Fruit fly (Drosophila melanogaster) whole organism, prepupa: ENCODE data around the gene hwt.
A peak's percentile ranks its signal among the peaks of the same experiment; 100 is the strongest.

Experiments used
- Blimp-1 ChIP-seq: fragments of 200-800 bp; sonication (Bioruptor generic); optimal IDR thresholded peaks from 3 replicates; lab custom pipeline; 2017; ENCODE audit warnings: missing biosample characterization, missing genetic modification characterization, mild to moderate bottlenecking, moderate library complexity, missing genetic modification reagents
- CG10631 ChIP-seq: fragments of 200-800 bp; sonication (Bioruptor generic); optimal IDR thresholded peaks from 2 replicates; lab custom pipeline; 2016; ENCODE audit warnings: missing biosample characterization, missing genetic modification characterization
- CG10669 ChIP-seq: fragments of 200-800 bp; sonication (Bioruptor generic); optimal IDR thresholded peaks from 3 replicates; lab custom pipeline; 2018; ENCODE audit warnings: missing biosample characterization, mild to moderate bottlenecking, missing genetic modification characterization, moderate library complexity
- CG11294 ChIP-seq: fragments of 200-800 bp; sonication (Bioruptor generic); IDR thresholded peaks from 2 replicates; pipeline ENCODE4 v1.3.6; 2022; ENCODE audit warnings: missing biosample characterization, missing genetic modification characterization
- CG11762 ChIP-seq: fragments of 200-800 bp; sonication (Bioruptor generic); optimal IDR thresholded peaks from 3 replicates; lab custom pipeline; 2016; ENCODE audit warnings: missing biosample characterization, missing genetic modification characterization; ENCODE audit not compliant: insufficient read depth
- CG11902 ChIP-seq: fragments of 200-800 bp; sonication (Bioruptor generic); optimal IDR thresholded peaks from 3 replicates; lab custom pipeline; 2016; ENCODE audit warnings: missing biosample characterization, missing genetic modification characterization
- CG15336 ChIP-seq: fragments of 200-800 bp; sonication (Bioruptor generic); IDR thresholded peaks from 2 replicates; pipeline ENCODE4 v1.3.6; 2022; ENCODE audit warnings: missing biosample characterization, missing genetic modification characterization
- CG1621 ChIP-seq: fragments of 200-800 bp; sonication (Bioruptor generic); optimal IDR thresholded peaks from 3 replicates; lab custom pipeline; 2018; ENCODE audit warnings: missing biosample characterization, mild to moderate bottlenecking, missing genetic modification characterization
- CG3032 ChIP-seq: fragments of 200-800 bp; optimal IDR thresholded peaks from 2 replicates; lab custom pipeline; 2019; ENCODE audit warnings: missing biosample characterization, mild to moderate bottlenecking, missing genetic modification characterization, moderate library complexity
- CG31627 ChIP-seq: fragments of 200-800 bp; sonication (Bioruptor generic); optimal IDR thresholded peaks from 3 replicates; lab custom pipeline; 2016; ENCODE audit warnings: missing biosample characterization, missing genetic modification characterization
- CG32006 ChIP-seq: fragments of 200-800 bp; sonication (Bioruptor generic); optimal IDR thresholded peaks from 3 replicates; lab custom pipeline; 2017; ENCODE audit warnings: missing biosample characterization, mild to moderate bottlenecking, missing genetic modification characterization
- CG3919 ChIP-seq: fragments of 200-800 bp; sonication (Bioruptor generic); optimal IDR thresholded peaks from 3 replicates; lab custom pipeline; 2016; ENCODE audit warnings: missing biosample characterization, missing genetic modification characterization
- CG4318 ChIP-seq: fragments of 200-800 bp; sonication (Bioruptor generic); optimal IDR thresholded peaks from 3 replicates; lab custom pipeline; 2017; ENCODE audit warnings: missing biosample characterization, mild to moderate bottlenecking, missing genetic modification characterization
- CG6163 ChIP-seq: fragments of 200-800 bp; sonication (Bioruptor generic); IDR thresholded peaks from 3 replicates; pipeline ENCODE4 v1.3.6; 2022; ENCODE audit warnings: missing biosample characterization, missing genetic modification characterization
- CG6276 ChIP-seq: fragments of 200-800 bp; sonication (Bioruptor generic); optimal IDR thresholded peaks from 2 replicates; lab custom pipeline; 2017; ENCODE audit warnings: missing biosample characterization, mild to moderate bottlenecking, missing genetic modification characterization
- CG6808 ChIP-seq: fragments of 200-800 bp; sonication (Bioruptor generic); optimal IDR thresholded peaks from 3 replicates; lab custom pipeline; 2017; ENCODE audit warnings: missing biosample characterization, missing genetic modification characterization, mild to moderate bottlenecking, moderate library complexity, missing genetic modification reagents
- Eip75B ChIP-seq: fragments of 200-800 bp; sonication (Bioruptor generic); optimal IDR thresholded peaks from 3 replicates; lab custom pipeline; 2016; ENCODE audit warnings: missing biosample characterization, missing genetic modification characterization
- Eip78C ChIP-seq: fragments of 200-800 bp; sonication (Bioruptor generic); peaks from one replicate; lab custom pipeline; 2016; ENCODE audit warnings: missing biosample characterization, missing genetic modification characterization
- Eip93F ChIP-seq: fragments of 200-800 bp; sonication (Bioruptor generic); optimal IDR thresholded peaks from 2 replicates; lab custom pipeline; 2016; ENCODE audit warnings: missing biosample characterization, mild to moderate bottlenecking, missing genetic modification characterization
- Ets21C ChIP-seq: fragments of 200-800 bp; sonication (Bioruptor generic); optimal IDR thresholded peaks from 3 replicates; lab custom pipeline; 2016; ENCODE audit warnings: missing biosample characterization, missing genetic modification characterization
- Ets96B ChIP-seq: fragments of 200-800 bp; optimal IDR thresholded peaks from 2 replicates; lab custom pipeline; 2019; ENCODE audit warnings: missing biosample characterization, mild to moderate bottlenecking, missing genetic modification characterization, moderate library complexity
- Gug ChIP-seq: fragments of 200-800 bp; sonication (Bioruptor generic); IDR thresholded peaks from 2 replicates; pipeline ENCODE4 v1.3.6; 2022; ENCODE audit warnings: missing biosample characterization, missing genetic modification characterization
- Hr38 ChIP-seq: sonication (Bioruptor generic); optimal IDR thresholded peaks from 2 replicates; lab custom pipeline; 2016; ENCODE audit warnings: missing biosample characterization, missing genetic modification characterization
- Hr39 ChIP-seq: fragments of 200-800 bp; sonication (Bioruptor generic); optimal IDR thresholded peaks from 2 replicates; lab custom pipeline; 2016; ENCODE audit warnings: missing biosample characterization, missing genetic modification characterization
- Hr4 ChIP-seq: fragments of 200-800 bp; sonication (Bioruptor generic); optimal IDR thresholded peaks from 3 replicates; lab custom pipeline; 2016; ENCODE audit warnings: missing biosample characterization, missing genetic modification characterization
- Met ChIP-seq: fragments of 200-800 bp; sonication (Bioruptor generic); optimal IDR thresholded peaks from 3 replicates; lab custom pipeline; 2016; ENCODE audit warnings: missing biosample characterization, missing genetic modification characterization
- OdsH ChIP-seq: fragments of 200-800 bp; sonication (Bioruptor generic); optimal IDR thresholded peaks from 3 replicates; lab custom pipeline; 2016; ENCODE audit warnings: missing biosample characterization, missing genetic modification characterization
- Smox ChIP-seq: fragments of 200-800 bp; sonication (Bioruptor generic); optimal IDR thresholded peaks from 3 replicates; lab custom pipeline; 2016; ENCODE audit warnings: missing biosample characterization, missing genetic modification characterization
- Sox102F ChIP-seq: fragments of 200-800 bp; sonication (Bioruptor generic); optimal IDR thresholded peaks from 2 replicates; lab custom pipeline; 2016; ENCODE audit warnings: missing biosample characterization, mild to moderate bottlenecking, missing genetic modification characterization
- Sox14 ChIP-seq: fragments of 200-800 bp; sonication (Bioruptor generic); optimal IDR thresholded peaks from 3 replicates; lab custom pipeline; 2016; ENCODE audit warnings: missing biosample characterization, missing genetic modification characterization
- Sox15 ChIP-seq: fragments of 200-800 bp; sonication (Bioruptor generic); optimal IDR thresholded peaks from 3 replicates; lab custom pipeline; 2016; ENCODE audit warnings: missing biosample characterization, missing genetic modification characterization
- achi ChIP-seq: fragments of 200-800 bp; sonication (Bioruptor generic); optimal IDR thresholded peaks from 3 replicates; lab custom pipeline; 2016; ENCODE audit warnings: missing biosample characterization, missing genetic modification characterization
- acj6 ChIP-seq: fragments of 200-800 bp; sonication (Bioruptor generic); optimal IDR thresholded peaks from 3 replicates; lab custom pipeline; 2016; ENCODE audit warnings: missing biosample characterization, missing genetic modification characterization
- cyc ChIP-seq: fragments of 200-800 bp; sonication (Bioruptor generic); optimal IDR thresholded peaks from 3 replicates; lab custom pipeline; 2016; ENCODE audit warnings: missing biosample characterization, missing genetic modification characterization
- dac ChIP-seq: fragments of 200-800 bp; sonication (Bioruptor generic); optimal IDR thresholded peaks from 2 replicates; lab custom pipeline; 2017; ENCODE audit warnings: missing biosample characterization, mild to moderate bottlenecking, missing genetic modification characterization
- dsx ChIP-seq: fragments of 200-800 bp; optimal IDR thresholded peaks from 3 replicates; lab custom pipeline; 2019; ENCODE audit warnings: missing biosample characterization, mild to moderate bottlenecking, missing genetic modification characterization, moderate library complexity; ENCODE audit not compliant: poor library complexity, severe bottlenecking
- eg ChIP-seq: fragments of 200-800 bp; sonication (Bioruptor generic); IDR thresholded peaks from 3 replicates; pipeline ENCODE4 v1.3.6; 2022; ENCODE audit warnings: missing biosample characterization, missing genetic modification characterization
- esn ChIP-seq: fragments of 200-800 bp; sonication (Bioruptor generic); optimal IDR thresholded peaks from 2 replicates; lab custom pipeline; 2016; ENCODE audit warnings: missing biosample characterization, mild to moderate bottlenecking, missing genetic modification characterization, moderate library complexity
- fd59A ChIP-seq: fragments of 200-800 bp; sonication (Bioruptor generic); optimal IDR thresholded peaks from 2 replicates; lab custom pipeline; 2017; ENCODE audit warnings: missing biosample characterization, mild to moderate bottlenecking, missing genetic modification characterization, missing genetic modification reagents
- fd85E ChIP-seq: fragments of 200-800 bp; sonication (Bioruptor generic); optimal IDR thresholded peaks from 3 replicates; lab custom pipeline; 2016; ENCODE audit warnings: missing biosample characterization, missing genetic modification characterization
- fkh ChIP-seq: fragments of 200-800 bp; sonication (Bioruptor generic); optimal IDR thresholded peaks from 3 replicates; lab custom pipeline; 2017; ENCODE audit warnings: missing biosample characterization, mild to moderate bottlenecking, missing genetic modification characterization, moderate library complexity
- lz ChIP-seq: fragments of 200-800 bp; sonication (Bioruptor generic); optimal IDR thresholded peaks from 3 replicates; lab custom pipeline; 2016; ENCODE audit warnings: missing biosample characterization, missing genetic modification characterization
- net ChIP-seq: fragments of 200-800 bp; sonication (Bioruptor generic); optimal IDR thresholded peaks from 3 replicates; lab custom pipeline; 2016; ENCODE audit warnings: missing biosample characterization, missing genetic modification characterization
- pdm3 ChIP-seq: fragments of 200-800 bp; sonication (Bioruptor generic); optimal IDR thresholded peaks from 3 replicates; lab custom pipeline; 2016; ENCODE audit warnings: missing biosample characterization, missing genetic modification characterization
- salr ChIP-seq, 2 experiments: fragments of 200-800 bp; sonication (Bioruptor generic); optimal IDR thresholded peaks; 3 replicates each; lab custom pipeline; 2016 to 2018; ENCODE audit warnings: missing biosample characterization in 2 of 2, missing genetic modification characterization in 2 of 2, mild to moderate bottlenecking in 1 of 2

Gene hwt

dm6 chrX:12510750-12511649 is 57.3 kb downstream of the hwt start (continued):
- TF ChIP-seq Ets21C (GFP tag; lab: Kevin White, UChicago) (peak; percentile 86), CG6276 (peak; percentile 79), CG11294 (GFP tag; lab: Robert Waterston, UW) (peak; percentile 80), CG6808 (GFP tag; lab: Kevin White, UChicago) (peak; percentile 82), lz (peak; percentile 94), fd85E (GFP tag; lab: Kevin White, UChicago) (peak; percentile 70), acj6 (peak; percentile 94), Hr39 (GFP tag; lab: Kevin White, UChicago) (peak; percentile 94), Sox15 (GFP tag; lab: Kevin White, UChicago) (peak; percentile 80), Hr38 (no peak), Ets96B (tag; lab: Kevin White, UChicago) (peak; percentile 60), CG32006 (peak; percentile 86), CG10669 (GFP tag; lab: Kevin White, UChicago) (peak; percentile 80), esn (GFP tag; lab: Kevin White, UChicago) (peak; percentile 96), fd59A (peak; percentile 75), Eip75B (peak; percentile 92), CG3919 (GFP tag; lab: Kevin White, UChicago) (peak; percentile 91), CG1621 (peak; percentile 82), dac (GFP tag; lab: Kevin White, UChicago) (peak; percentile 43), cyc (GFP tag; lab: Kevin White, UChicago) (peak; percentile 94), CG11762 (GFP tag; lab: Kevin White, UChicago) (peak; percentile 87), Sox102F (peak; percentile 91), Gug (peak; percentile 88), Met (peak; percentile 95), fkh (GFP tag; lab: Kevin White, UChicago) (no peak), pdm3 (GFP tag; lab: Kevin White, UChicago) (peak; percentile 91), Blimp-1 (GFP tag; lab: Kevin White, UChicago) (peak; percentile 77), CG4318 (GFP tag; lab: Kevin White, UChicago) (peak; percentile 69), CG15336 (GFP tag; lab: Robert Waterston, UW) (peak; percentile 86), Eip78C (GFP tag; lab: Kevin White, UChicago) (peak; percentile 97), dsx (GFP tag; lab: Kevin White, UChicago) (peak; percentile 70), achi (GFP tag; lab: Kevin White, UChicago) (peak; percentile 91), Hr4 (GFP tag; lab: Kevin White, UChicago) (peak; percentile 80), CG6163 (GFP tag; lab: Robert Waterston, UW) (peak; percentile 94), Eip93F (peak; percentile 72)

DNA sequence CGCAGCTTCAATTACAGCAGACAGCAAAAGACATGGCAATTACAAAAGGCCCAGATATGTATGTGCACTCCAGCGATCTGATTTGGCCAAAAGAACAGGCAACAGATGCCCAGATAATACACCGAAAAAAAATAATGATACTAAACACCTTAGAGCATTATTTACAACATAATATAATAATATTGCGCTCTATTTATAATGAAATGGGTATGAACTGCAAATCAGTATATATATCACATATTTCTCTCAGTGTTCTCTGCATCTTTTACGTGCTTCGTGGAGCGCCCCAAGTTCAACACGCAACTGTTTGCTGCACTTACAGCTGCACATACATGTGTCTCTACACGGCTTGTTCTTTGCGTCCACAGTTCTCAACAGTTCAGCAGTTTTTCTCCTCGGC is 60.7 kb downstream of the hwt start:
- TF ChIP-seq CG3032 (tag; lab: Kevin White, UChicago) (peak; percentile 62), CG10631 (GFP tag; lab: Kevin White, UChicago) (peak; percentile 65), net (peak; percentile 38), Blimp-1 (GFP tag; lab: Kevin White, UChicago) (peak; percentile 9), Smox (peak; percentile 55), eg (peak; percentile 56; the same call in 2 of the 3 replicates), Ets21C (GFP tag; lab: Kevin White, UChicago) (no peak), Ets96B (tag; lab: Kevin White, UChicago) (peak; percentile 73), cyc (GFP tag; lab: Kevin White, UChicago) (peak; percentile 51), Met (peak; percentile 52), Hr39 (GFP tag; lab: Kevin White, UChicago) (peak; percentile 29), salr (GFP tag; optimal IDR thresholded peaks at IDR 0.05; lab: Kevin White, UChicago) (peak in 1 of 2 experiments; percentile 3), CG6163 (GFP tag; lab: Robert Waterston, UW) (peak; percentile 78), Eip75B (peak; percentile 58), CG32006 (peak; percentile 62), CG31627 (peak; percentile 42), OdsH (GFP tag; lab: Kevin White, UChicago) (peak; percentile 69), achi (GFP tag; lab: Kevin White, UChicago) (peak; percentile 64), Sox15 (GFP tag; lab: Kevin White, UChicago) (no peak), CG4318 (GFP tag; lab: Kevin White, UChicago) (no peak), CG1621 (peak; percentile 20), CG11762 (GFP tag; lab: Kevin White, UChicago) (no peak), CG11902 (GFP tag; lab: Kevin White, UChicago) (no peak), Sox102F (peak; percentile 48), Sox14 (GFP tag; lab: Kevin White, UChicago) (peak; percentile 45), CG15336 (GFP tag; lab: Robert Waterston, UW) (peak; percentile 75), CG6276 (no peak), fkh (GFP tag; lab: Kevin White, UChicago) (no peak), dsx (GFP tag; lab: Kevin White, UChicago) (peak; percentile 62), CG10669 (GFP tag; lab: Kevin White, UChicago) (peak; percentile 64)
